Fruit fly (Drosophila melanogaster): ENCODE data around the gene ko.

The ko gene

DNA sequence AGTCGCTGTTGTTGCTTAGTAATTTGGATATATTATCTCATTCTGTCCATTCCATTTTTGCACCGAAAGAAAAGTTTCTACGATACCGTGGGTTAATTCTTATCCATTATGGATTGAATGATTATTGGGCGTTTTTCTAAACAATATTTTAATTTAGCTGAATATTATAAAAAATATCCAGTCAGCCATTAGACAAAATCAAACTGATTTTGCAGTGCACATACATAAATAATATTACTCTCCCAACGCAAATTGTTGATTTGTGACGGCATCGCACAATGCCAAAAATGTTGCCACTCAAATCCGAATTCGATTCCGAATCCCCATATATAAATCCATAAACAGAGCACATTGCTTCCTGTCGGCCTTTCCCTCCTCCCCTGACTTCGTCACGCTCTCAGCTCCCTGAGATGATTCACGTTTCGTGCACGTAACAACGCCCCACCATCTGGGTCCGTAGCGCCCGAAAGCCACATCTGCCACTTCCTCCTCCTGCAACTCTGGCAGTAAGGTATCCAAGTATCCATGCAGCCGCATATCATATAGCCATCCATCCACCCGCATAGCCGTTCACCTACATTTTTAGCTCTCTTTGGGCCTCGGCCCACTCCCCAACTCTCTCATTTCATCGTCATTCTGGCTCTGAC is 46.1 kb upstream of the ko start (continued):
- TF ChIP-seq CG8924 (tag; optimal IDR thresholded peaks at IDR 0.05), result no peak
- no peak for TF ChIP-seq CG43689 (GFP tag; IDR thresholded peaks at IDR 0.05)
- TF ChIP-seq CG11560 (tag; IDR thresholded peaks at IDR 0.05), result peak; percentile 68; the same call in 2 of the 3 replicates
- TF ChIP-seq zen2 (GFP tag; IDR thresholded peaks at IDR 0.05; ENCODE audit: partially characterized antibody), result no peak
- TF ChIP-seq pnt (GFP tag; optimal IDR thresholded peaks at IDR 0.05), result peak; percentile 5
- peak; percentile 49 for TF ChIP-seq CG12219 (GFP tag; optimal IDR thresholded peaks at IDR 0.05)
- TF ChIP-seq fd3F (GFP tag; optimal IDR thresholded peaks at IDR 0.05), result peak; percentile 79
- peak; percentile 47 for TF ChIP-seq az2 (GFP tag; optimal IDR thresholded peaks at IDR 0.05)
- peak; percentile 40 for TF ChIP-seq schlank (tag; optimal IDR thresholded peaks at IDR 0.05)
- peak; percentile 33 for TF ChIP-seq CG12942 (GFP tag; optimal IDR thresholded peaks at IDR 0.05)
- TF ChIP-seq MBD-R2 (GFP tag; IDR thresholded peaks at IDR 0.05), result peak; percentile 35; the same call in 1 of the 2 replicates
- peak; percentile 49 for TF ChIP-seq Chrac-16 (GFP tag; optimal IDR thresholded peaks at IDR 0.05)
- no peak for TF ChIP-seq Hey (tag; optimal IDR thresholded peaks at IDR 0.05)
- TF ChIP-seq PHDP (tag; optimal IDR thresholded peaks at IDR 0.05), result peak; percentile 78
- peak; percentile 30 for TF ChIP-seq corto (GFP tag; optimal IDR thresholded peaks at IDR 0.05)
- TF ChIP-seq Oli (tag; optimal IDR thresholded peaks at IDR 0.05), result peak; percentile 52
- TF ChIP-seq CG13296 (GFP tag; optimal IDR thresholded peaks at IDR 0.05), result peak; percentile 30
- TF ChIP-seq CG16813 (GFP tag; IDR thresholded peaks at IDR 0.05; ENCODE audit: partially characterized antibody), result no peak
- peak; percentile 64; the same call in 1 of the 2 replicates for TF ChIP-seq CG17612 (GFP tag; IDR thresholded peaks at IDR 0.05)
- TF ChIP-seq sob (GFP tag; IDR thresholded peaks at IDR 0.05), result peak; percentile 80
- TF ChIP-seq H15 (GFP tag; IDR thresholded peaks at IDR 0.05), result 0 out of 3 replicates have a peak, but pooled peaks have one; percentile 14
- peak; percentile 68; the same call in 2 of the 4 replicates for TF ChIP-seq Gug (GFP tag; IDR thresholded peaks at IDR 0.05)
- TF ChIP-seq Rfx (GFP tag; IDR thresholded peaks at IDR 0.05), result peak; percentile 93
- peak; percentile 74; the same call in 1 of the 2 replicates for TF ChIP-seq vvl (GFP tag; IDR thresholded peaks at IDR 0.05)
- peak; percentile 23 for TF ChIP-seq CG12236 (GFP tag; optimal IDR thresholded peaks at IDR 0.05)
- peak; percentile 51 for TF ChIP-seq fu2 (GFP tag; optimal IDR thresholded peaks at IDR 0.05)
- no peak for TF ChIP-seq cg (GFP tag; optimal IDR thresholded peaks at IDR 0.05)
- peak; percentile 4 for TF ChIP-seq Nf-YC (tag; optimal IDR thresholded peaks at IDR 0.05)
- peak; percentile 37; the same call in 1 of the 3 replicates for TF ChIP-seq CG6175 (GFP tag; IDR thresholded peaks at IDR 0.05)
- TF ChIP-seq CG2889 (GFP tag; IDR thresholded peaks at IDR 0.05), result peak; percentile 71; the same call in 2 of the 3 replicates
- TF ChIP-seq Opbp (GFP tag; IDR thresholded peaks at IDR 0.05; ENCODE audit: partially characterized antibody), result no peak
- peak; percentile 67 for TF ChIP-seq CG15011 (GFP tag; optimal IDR thresholded peaks at IDR 0.05)
- TF ChIP-seq CG2875 (GFP tag; optimal IDR thresholded peaks at IDR 0.05), result no peak
- TF ChIP-seq bigmax (GFP tag; optimal IDR thresholded peaks at IDR 0.05), result no peak
- TF ChIP-seq Stat92E (GFP tag; optimal IDR thresholded peaks at IDR 0.05), result no peak
- no peak for TF ChIP-seq crc (GFP tag; optimal IDR thresholded peaks at IDR 0.05)
- peak; percentile 68 for TF ChIP-seq CG12391 (tag; optimal IDR thresholded peaks at IDR 0.05)
- peak; percentile 37 for TF ChIP-seq phol (tag; optimal IDR thresholded peaks at IDR 0.05)
- peak; percentile 68 for TF ChIP-seq E2f1 (GFP tag; IDR thresholded peaks at IDR 0.05)
- TF ChIP-seq CG6854 (GFP tag; optimal IDR thresholded peaks at IDR 0.05), result peak; percentile 64
- TF ChIP-seq CG12104 (GFP tag; optimal IDR thresholded peaks at IDR 0.05), result peak; percentile 30
- peak; percentile 12 for TF ChIP-seq Ssrp (tag; optimal IDR thresholded peaks at IDR 0.05)
- peak; percentile 68; the same call in 2 of the 3 replicates for TF ChIP-seq tgo (GFP tag; IDR thresholded peaks at IDR 0.05)
- peak in 1 of 2 experiments; percentile 73 for TF ChIP-seq Hr51 (GFP tag; optimal IDR thresholded peaks at IDR 0.05)
- peak; percentile 74 for TF ChIP-seq crol (GFP tag; IDR thresholded peaks at IDR 0.05)
- no peak for TF ChIP-seq dati (GFP tag; IDR thresholded peaks at IDR 0.05)
- 0 out of 2 replicates have a peak, but pooled peaks have one; percentile 35 for TF ChIP-seq ap (GFP tag; IDR thresholded peaks at IDR 0.05)
- TF ChIP-seq Meics (GFP tag; optimal IDR thresholded peaks at IDR 0.05), result peak; percentile 84
- TF ChIP-seq stwl (tag; optimal IDR thresholded peaks at IDR 0.05), result no peak
